Fruit fly (Drosophila melanogaster): ENCODE results near the gene Yif1.

The Yif1 gene

dm6 chr3R:26717864-26718263 lies at the start of gene Yif1:
Gene Yif1, plus strand, starts transcription at chr3R:26717871.
- no peak for TF ChIP-seq Dll (optimal IDR thresholded peaks at IDR 0.05)
- no peak for TF ChIP-seq pan (optimal IDR thresholded peaks at IDR 0.05)
- TF ChIP-seq psq (optimal IDR thresholded peaks at IDR 0.05): no peak
- no peak for TF ChIP-seq usp (GFP tag; optimal IDR thresholded peaks at IDR 0.05)
- TF ChIP-seq EcR (GFP tag; optimal IDR thresholded peaks at IDR 0.05): no peak
- TF ChIP-seq CG8478 (optimal IDR thresholded peaks at IDR 0.05): no peak

dm6 chr3R:26670277-26670676 lies 47.4 kb upstream of the Yif1 start:
- no peak for TF ChIP-seq psq (optimal IDR thresholded peaks at IDR 0.05)
- TF ChIP-seq pan (optimal IDR thresholded peaks at IDR 0.05): no peak
- no peak for TF ChIP-seq Dll (optimal IDR thresholded peaks at IDR 0.05)
- no peak for TF ChIP-seq CG8478 (optimal IDR thresholded peaks at IDR 0.05)
- TF ChIP-seq usp (GFP tag; optimal IDR thresholded peaks at IDR 0.05): no peak

- TF ChIP-seq pan (optimal IDR thresholded peaks at IDR 0.05): no peak
- no peak for TF ChIP-seq Dll (optimal IDR thresholded peaks at IDR 0.05)
- TF ChIP-seq EcR (GFP tag; optimal IDR thresholded peaks at IDR 0.05): no peak
- no peak for TF ChIP-seq psq (optimal IDR thresholded peaks at IDR 0.05)
- no peak for TF ChIP-seq CG8478 (optimal IDR thresholded peaks at IDR 0.05)
- TF ChIP-seq usp (GFP tag; optimal IDR thresholded peaks at IDR 0.05): no peak
These were observed 46.0 kb upstream of the Yif1 start for dm6 chr3R:26671525-26672132.

- no peak for TF ChIP-seq usp (GFP tag; optimal IDR thresholded peaks at IDR 0.05)
- no peak for TF ChIP-seq Dll (optimal IDR thresholded peaks at IDR 0.05)
- TF ChIP-seq psq (optimal IDR thresholded peaks at IDR 0.05): no peak
- no peak for TF ChIP-seq EcR (GFP tag; optimal IDR thresholded peaks at IDR 0.05)
- TF ChIP-seq CG8478 (optimal IDR thresholded peaks at IDR 0.05): no peak
- TF ChIP-seq pan (optimal IDR thresholded peaks at IDR 0.05): no peak
These were observed 35.7 kb upstream of the Yif1 start, which contains the start of gene beat-VII for dm6 chr3R:26681947-26682346. Gene beat-VII, minus strand, starts transcription at chr3R:26681966.

dm6 chr3R:26690197-26690596 lies 27.5 kb upstream of the Yif1 start:
- TF ChIP-seq EcR (GFP tag; optimal IDR thresholded peaks at IDR 0.05) (no peak), psq (optimal IDR thresholded peaks at IDR 0.05) (no peak), pan (optimal IDR thresholded peaks at IDR 0.05) (no peak), Dll (optimal IDR thresholded peaks at IDR 0.05) (no peak), CG8478 (optimal IDR thresholded peaks at IDR 0.05) (no peak), usp (GFP tag; optimal IDR thresholded peaks at IDR 0.05) (no peak)

- TF ChIP-seq pan (optimal IDR thresholded peaks at IDR 0.05): no peak
- TF ChIP-seq Dll (optimal IDR thresholded peaks at IDR 0.05): no peak
- no peak for TF ChIP-seq CG8478 (optimal IDR thresholded peaks at IDR 0.05)
- TF ChIP-seq usp (GFP tag; optimal IDR thresholded peaks at IDR 0.05): no peak
- no peak for TF ChIP-seq EcR (GFP tag; optimal IDR thresholded peaks at IDR 0.05)
- TF ChIP-seq psq (optimal IDR thresholded peaks at IDR 0.05): no peak
These were observed 24.2 kb upstream of the Yif1 start, which contains the start of gene TwdlQ for dm6 chr3R:26693490-26693889. Gene TwdlQ, minus strand, starts transcription at chr3R:26693590.

- TF ChIP-seq pan (optimal IDR thresholded peaks at IDR 0.05): no peak
- TF ChIP-seq CG8478 (optimal IDR thresholded peaks at IDR 0.05): no peak
- no peak for TF ChIP-seq Dll (optimal IDR thresholded peaks at IDR 0.05)
- no peak for TF ChIP-seq psq (optimal IDR thresholded peaks at IDR 0.05)
These were observed 17.5 kb upstream of the Yif1 start for dm6 chr3R:26700125-26700524.

dm6 chr3R:26704310-26704709 lies 13.4 kb upstream of the Yif1 start:
- TF ChIP-seq usp (GFP tag; optimal IDR thresholded peaks at IDR 0.05) (no peak), Dll (optimal IDR thresholded peaks at IDR 0.05) (no peak), EcR (GFP tag; optimal IDR thresholded peaks at IDR 0.05) (no peak), psq (optimal IDR thresholded peaks at IDR 0.05) (no peak), CG8478 (optimal IDR thresholded peaks at IDR 0.05) (no peak), pan (optimal IDR thresholded peaks at IDR 0.05) (no peak)

dm6 chr3R:26714109-26714576 lies 3.5 kb upstream of the Yif1 start, which contains the start of gene amon:
Gene amon, minus strand, starts transcription at chr3R:26714159.
- no peak for TF ChIP-seq EcR (GFP tag; optimal IDR thresholded peaks at IDR 0.05)
- TF ChIP-seq Dll (optimal IDR thresholded peaks at IDR 0.05): no peak
- TF ChIP-seq CG8478 (optimal IDR thresholded peaks at IDR 0.05): no peak
- no peak for TF ChIP-seq pan (optimal IDR thresholded peaks at IDR 0.05)
- TF ChIP-seq psq (optimal IDR thresholded peaks at IDR 0.05): no peak
- TF ChIP-seq usp (GFP tag; optimal IDR thresholded peaks at IDR 0.05): no peak

dm6 chr3R:26717295-26717694 lies 376 bp upstream of the Yif1 start, which contains the start of gene CG6425:
Gene CG6425, minus strand, starts transcription at chr3R:26717389.
- TF ChIP-seq Dll (optimal IDR thresholded peaks at IDR 0.05) (no peak), psq (optimal IDR thresholded peaks at IDR 0.05) (no peak), pan (optimal IDR thresholded peaks at IDR 0.05) (no peak), CG8478 (optimal IDR thresholded peaks at IDR 0.05) (no peak), EcR (GFP tag; optimal IDR thresholded peaks at IDR 0.05) (no peak), usp (GFP tag; optimal IDR thresholded peaks at IDR 0.05) (no peak)

- no peak for TF ChIP-seq usp (GFP tag; optimal IDR thresholded peaks at IDR 0.05)
- TF ChIP-seq Dll (optimal IDR thresholded peaks at IDR 0.05): no peak
- no peak for TF ChIP-seq pan (optimal IDR thresholded peaks at IDR 0.05)
- TF ChIP-seq CG8478 (optimal IDR thresholded peaks at IDR 0.05): no peak
These were observed 7.4 kb downstream of the Yif1 start, which contains the start of gene CG6420 for dm6 chr3R:26724977-26725612. Gene CG6420, minus strand, starts transcription at chr3R:26725216.

dm6 chr3R:26725833-26726232 lies 8.2 kb downstream of the Yif1 start, which contains the start of gene CG14244:
Gene CG14244, plus strand, starts transcription at chr3R:26726133.
- TF ChIP-seq CG8478 (optimal IDR thresholded peaks at IDR 0.05) (no peak), Dll (optimal IDR thresholded peaks at IDR 0.05) (no peak), psq (optimal IDR thresholded peaks at IDR 0.05) (no peak), pan (optimal IDR thresholded peaks at IDR 0.05) (no peak), usp (GFP tag; optimal IDR thresholded peaks at IDR 0.05) (no peak), EcR (GFP tag; optimal IDR thresholded peaks at IDR 0.05) (no peak)

All from whole organism.